Fruit fly (Drosophila melanogaster) whole organism, embryonic: ENCODE data around the gene pigs.

Source experiments
- BEAF-32 ChIP-seq: fragments of 200-800 bp; sonication (Bioruptor generic); optimal IDR thresholded peaks from 3 replicates; lab custom pipeline; 2017; ENCODE audit warnings: missing biosample characterization, missing genetic modification characterization, mild to moderate bottlenecking, moderate library complexity, missing genetic modification reagents
- Bdp1 ChIP-seq: fragments of 200-800 bp; sonication (Bioruptor generic); optimal IDR thresholded peaks from 3 replicates; lab custom pipeline; 2016; ENCODE audit warnings: missing biosample characterization, missing genetic modification characterization
- CG10267 ChIP-seq: fragments of 200-800 bp; sonication (Bioruptor generic); optimal IDR thresholded peaks from 2 replicates; lab custom pipeline; 2018; ENCODE audit warnings: missing biosample characterization, mild to moderate bottlenecking, missing genetic modification characterization, moderate library complexity
- CG11723 ChIP-seq: fragments of 200-800 bp; sonication (Bioruptor generic); optimal IDR thresholded peaks from 2 replicates; lab custom pipeline; 2017; ENCODE audit warnings: missing biosample characterization, mild to moderate bottlenecking, missing genetic modification characterization
- CG12659 ChIP-seq: fragments of 200-800 bp; sonication (Bioruptor generic); optimal IDR thresholded peaks from 3 replicates; lab custom pipeline; 2017; ENCODE audit warnings: mild to moderate bottlenecking, missing biosample characterization, missing genetic modification reagents, missing genetic modification characterization
- CG13424 ChIP-seq: fragments of 200-800 bp; sonication (Bioruptor generic); optimal IDR thresholded peaks from 2 replicates; lab custom pipeline; 2019; ENCODE audit warnings: missing biosample characterization, mild to moderate bottlenecking, missing genetic modification characterization, moderate library complexity
- CG15011 ChIP-seq: fragments of 200-800 bp; sonication (Bioruptor generic); optimal IDR thresholded peaks from 3 replicates; lab custom pipeline; 2018; ENCODE audit warnings: missing biosample characterization, mild to moderate bottlenecking, missing genetic modification characterization
- CG1529 ChIP-seq: fragments of 200-800 bp; sonication (Bioruptor generic); optimal IDR thresholded peaks from 3 replicates; lab custom pipeline; 2018; ENCODE audit warnings: missing biosample characterization, missing genetic modification characterization
- CG15601 ChIP-seq: fragments of 200-800 bp; sonication (Bioruptor generic); optimal IDR thresholded peaks from 3 replicates; lab custom pipeline; 2019; ENCODE audit warnings: missing biosample characterization, mild to moderate bottlenecking, missing genetic modification characterization, moderate library complexity
- CG2199 ChIP-seq: fragments of 200-800 bp; sonication (Bioruptor generic); IDR thresholded peaks from 3 replicates; pipeline ENCODE4 v1.3.6; 2022; ENCODE audit warnings: missing biosample characterization, missing genetic modification characterization
- CG4617 ChIP-seq: fragments of 200-800 bp; sonication (Bioruptor generic); optimal IDR thresholded peaks from 3 replicates; lab custom pipeline; 2016; ENCODE audit warnings: missing biosample characterization, missing genetic modification characterization, borderline replicate concordance
- CG4820 ChIP-seq: fragments of 200-800 bp; sonication (Bioruptor generic); optimal IDR thresholded peaks from 3 replicates; lab custom pipeline; 2016; ENCODE audit warnings: missing biosample characterization, missing genetic modification characterization
- CG6791 ChIP-seq: fragments of 200-800 bp; sonication (Bioruptor generic); IDR thresholded peaks from 3 replicates; pipeline ENCODE4 v1.3.6; 2022; ENCODE audit warnings: missing biosample characterization, missing genetic modification characterization; ENCODE audit not compliant: partially characterized antibody
- CG7963 ChIP-seq: fragments of 200-800 bp; sonication (Bioruptor generic); IDR thresholded peaks from 3 replicates; pipeline ENCODE4 v1.3.6; 2022; ENCODE audit warnings: missing biosample characterization, missing genetic modification characterization; ENCODE audit not compliant: partially characterized antibody
- CG8359 ChIP-seq: fragments of 200-800 bp; sonication (Bioruptor generic); optimal IDR thresholded peaks from 2 replicates; lab custom pipeline; 2017; ENCODE audit warnings: missing biosample characterization, mild to moderate bottlenecking, missing genetic modification characterization, borderline replicate concordance
- CG8388 ChIP-seq: fragments of 200-800 bp; sonication (Bioruptor generic); optimal IDR thresholded peaks from 2 replicates; lab custom pipeline; 2019; ENCODE audit warnings: missing biosample characterization, mild to moderate bottlenecking, missing genetic modification characterization, moderate library complexity
- CG8944 ChIP-seq: fragments of 200-800 bp; sonication (Bioruptor generic); optimal IDR thresholded peaks from 3 replicates; lab custom pipeline; 2016; ENCODE audit warnings: missing biosample characterization, missing genetic modification characterization
- Camta ChIP-seq: fragments of 200-800 bp; sonication (Bioruptor generic); optimal IDR thresholded peaks from 2 replicates; lab custom pipeline; 2016; ENCODE audit warnings: missing biosample characterization, missing genetic modification characterization
- Dfd ChIP-seq, 2 experiments: fragments of >200 bp; optimal IDR thresholded peaks; 2 replicates each; lab custom pipeline; 2017; ENCODE audit warnings: missing biosample characterization in 2 of 2, missing genetic modification characterization in 2 of 2
- Dip3 ChIP-seq: fragments of 200-800 bp; sonication (Bioruptor generic); optimal IDR thresholded peaks from 3 replicates; lab custom pipeline; 2016; ENCODE audit warnings: missing biosample characterization, missing genetic modification characterization
- Elba2 ChIP-seq: fragments of 200-800 bp; sonication (Bioruptor generic); optimal IDR thresholded peaks from 3 replicates; lab custom pipeline; 2016; ENCODE audit warnings: missing biosample characterization, missing genetic modification characterization
- Gsc ChIP-seq: fragments of 200-800 bp; sonication (Bioruptor generic); IDR thresholded peaks from 2 replicates; pipeline ENCODE4 v1.3.6; 2022; ENCODE audit warnings: missing biosample characterization, missing genetic modification characterization
- H2.0 ChIP-seq: fragments of 200-800 bp; sonication (Bioruptor generic); IDR thresholded peaks from 2 replicates; pipeline ENCODE4 v1.3.6; 2022; ENCODE audit warnings: missing biosample characterization, missing genetic modification characterization
- HLH3B ChIP-seq: fragments of 200-800 bp; sonication (Bioruptor generic); IDR thresholded peaks from 2 replicates; pipeline ENCODE4 v1.3.6; 2022; ENCODE audit warnings: missing biosample characterization, missing genetic modification characterization
- HLH4C ChIP-seq: fragments of 200-800 bp; sonication (Bioruptor generic); IDR thresholded peaks from 3 replicates; pipeline ENCODE4 v1.3.6; 2022; ENCODE audit warnings: missing biosample characterization, missing genetic modification characterization; ENCODE audit not compliant: partially characterized antibody
- HLH54F ChIP-seq: fragments of 200-800 bp; sonication (Bioruptor generic); optimal IDR thresholded peaks from 3 replicates; lab custom pipeline; 2016; ENCODE audit warnings: missing biosample characterization, missing genetic modification characterization
- HLHmδ ChIP-seq: fragments of 200-800 bp; sonication (Bioruptor generic); optimal IDR thresholded peaks from 2 replicates; lab custom pipeline; 2018; ENCODE audit warnings: missing biosample characterization, mild to moderate bottlenecking, missing genetic modification characterization, moderate library complexity
- HmgZ ChIP-seq: fragments of 200-800 bp; sonication (Bioruptor generic); optimal IDR thresholded peaks from 2 replicates; lab custom pipeline; 2018; ENCODE audit warnings: missing biosample characterization, mild to moderate bottlenecking, missing genetic modification characterization
- Hr78 ChIP-seq, 2 experiments: fragments of 200-800 bp in 1 of 2; fragments of >200 bp in 1 of 2; sonication (Bioruptor generic) in 1 of 2; optimal IDR thresholded peaks; 2 replicates each; lab custom pipeline; 2017 to 2019; ENCODE audit warnings: missing biosample characterization in 2 of 2, missing genetic modification characterization in 2 of 2, mild to moderate bottlenecking in 1 of 2, moderate library complexity in 1 of 2
- Myb ChIP-seq: fragments of 200-800 bp; sonication (Bioruptor generic); optimal IDR thresholded peaks from 2 replicates; lab custom pipeline; 2016; ENCODE audit warnings: missing biosample characterization, missing genetic modification characterization
- NC2β ChIP-seq: fragments of 200-800 bp; sonication (Bioruptor generic); optimal IDR thresholded peaks from 2 replicates; lab custom pipeline; 2016; ENCODE audit warnings: missing biosample characterization, missing genetic modification characterization
- NK7.1 ChIP-seq: fragments of 200-800 bp; sonication (Bioruptor generic); optimal IDR thresholded peaks from 3 replicates; lab custom pipeline; 2016; ENCODE audit warnings: missing biosample characterization, missing genetic modification characterization
- Optix ChIP-seq: fragments of 200-800 bp; sonication (Bioruptor generic); IDR thresholded peaks from 3 replicates; pipeline ENCODE4 v1.3.6; 2022; ENCODE audit warnings: missing biosample characterization, missing genetic modification characterization
- Rx ChIP-seq: fragments of 200-800 bp; sonication (Bioruptor generic); IDR thresholded peaks from 2 replicates; pipeline ENCODE4 v1.3.6; 2022; ENCODE audit warnings: missing biosample characterization, missing genetic modification characterization
- Scr ChIP-seq: fragments of 200-800 bp; sonication (Bioruptor generic); IDR thresholded peaks from 2 replicates; pipeline ENCODE4 v1.3.6; 2022; ENCODE audit warnings: missing biosample characterization, missing genetic modification characterization; ENCODE audit not compliant: partially characterized antibody
- croc ChIP-seq: fragments of 200-800 bp; sonication (Bioruptor generic); conservative IDR thresholded peaks from 3 replicates; pipeline ENCODE4 v1.3.6; 2022; ENCODE audit warnings: missing biosample characterization, missing genetic modification characterization
- da ChIP-seq: fragments of 200-800 bp; sonication (Bioruptor generic); optimal IDR thresholded peaks from 2 replicates; lab custom pipeline; 2016; ENCODE audit warnings: missing biosample characterization, missing genetic modification characterization
- dmrt11E ChIP-seq: fragments of 200-800 bp; sonication (Bioruptor generic); optimal IDR thresholded peaks from 3 replicates; lab custom pipeline; 2018; ENCODE audit warnings: missing biosample characterization, mild to moderate bottlenecking, missing genetic modification characterization, moderate library complexity
- gcm2 ChIP-seq: fragments of 200-800 bp; sonication (Bioruptor generic); optimal IDR thresholded peaks from 2 replicates; lab custom pipeline; 2016; ENCODE audit warnings: missing biosample characterization, missing genetic modification characterization
- gro ChIP-seq: fragments of 200-800 bp; sonication (Bioruptor generic); optimal IDR thresholded peaks from 2 replicates; lab custom pipeline; 2016; ENCODE audit warnings: missing biosample characterization, missing genetic modification characterization
- hkb ChIP-seq, 2 experiments: fragments of 200-800 bp in 1 of 2; fragments of >200 bp in 1 of 2; sonication (Bioruptor generic) in 1 of 2; IDR thresholded peaks in 1 of 2; optimal IDR thresholded peaks in 1 of 2; 2 replicates each; pipeline versions ENCODE4 v1.3.6 to Lab custom; 2017 to 2022; ENCODE audit warnings: missing biosample characterization in 1 of 2, missing genetic modification characterization in 1 of 2
- hth ChIP-seq: fragments of >200 bp; optimal IDR thresholded peaks from 2 replicates; lab custom pipeline; 2017; ENCODE audit warnings: inconsistent platforms
- nmo ChIP-seq: fragments of 200-800 bp; sonication (Bioruptor generic); optimal IDR thresholded peaks from 2 replicates; lab custom pipeline; 2018; ENCODE audit warnings: missing biosample characterization, mild to moderate bottlenecking, missing genetic modification characterization, moderate library complexity
- pan ChIP-seq, 4 experiments: fragments of >200 bp in 3 of 4; fragments of 200-800 bp in 1 of 4; sonication (Bioruptor generic) in 1 of 4; optimal IDR thresholded peaks in 3 of 4; IDR thresholded peaks in 1 of 4; 2 replicates each; pipeline versions ENCODE4 v1.3.6 to Lab custom; 2017 to 2022; ENCODE audit warnings: missing biosample characterization in 2 of 4, missing genetic modification characterization in 2 of 4, mixed read lengths in 1 of 4
- pfk ChIP-seq: fragments of 200-800 bp; sonication (Bioruptor generic); optimal IDR thresholded peaks from 2 replicates; lab custom pipeline; 2018; ENCODE audit warnings: missing biosample characterization, mild to moderate bottlenecking, missing genetic modification characterization, moderate library complexity
- sd ChIP-seq: fragments of 200-800 bp; sonication (Bioruptor generic); optimal IDR thresholded peaks from 3 replicates; lab custom pipeline; 2018; ENCODE audit warnings: missing biosample characterization, mild to moderate bottlenecking, missing genetic modification characterization, moderate library complexity
- seq ChIP-seq: fragments of 200-800 bp; sonication (Bioruptor generic); IDR thresholded peaks from 2 replicates; pipeline ENCODE4 v1.3.6; 2022; ENCODE audit warnings: missing biosample characterization, missing genetic modification characterization
- shn ChIP-seq: fragments of 200-800 bp; sonication (Bioruptor generic); optimal IDR thresholded peaks from 3 replicates; lab custom pipeline; 2016; ENCODE audit warnings: missing biosample characterization, missing genetic modification characterization
- sob ChIP-seq: fragments of 200-800 bp; sonication (Bioruptor generic); IDR thresholded peaks from 2 replicates; pipeline ENCODE4 v1.3.6; 2022; ENCODE audit warnings: missing biosample characterization, missing genetic modification characterization

Gene pigs

DNA sequence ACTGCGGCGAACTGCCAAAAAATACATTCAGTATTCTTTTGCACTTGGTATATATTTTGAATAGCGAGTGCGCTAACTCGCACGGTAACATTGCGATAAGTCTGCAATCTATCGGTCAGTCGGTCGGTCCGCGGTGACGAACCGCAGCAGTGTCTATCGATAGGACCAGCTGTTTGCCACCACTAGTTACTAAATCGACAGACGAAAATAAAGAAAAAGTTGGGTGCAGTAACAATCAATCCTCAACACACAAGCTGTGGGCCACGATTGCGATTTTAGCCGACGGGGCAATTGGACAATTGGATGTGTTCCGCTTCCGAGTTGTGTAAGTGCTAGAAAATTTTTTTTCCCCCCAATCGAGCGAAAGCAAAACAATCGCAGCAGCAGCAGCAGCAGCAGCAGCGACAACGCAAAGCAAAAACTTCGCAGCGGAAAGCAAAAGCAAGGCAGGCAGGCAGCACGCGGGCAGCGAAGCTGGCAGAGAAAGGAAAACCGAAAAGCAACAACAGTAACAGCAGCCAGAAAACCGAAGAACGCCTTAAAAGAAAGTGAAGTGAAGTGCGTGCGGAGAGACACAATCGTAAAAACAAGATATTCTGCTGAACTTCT is 9.1 kb upstream of the pigs start, which contains the start of gene Pat1 (continued):
- TF ChIP-seq pan (optimal IDR thresholded peaks at IDR 0.05; lab: Kevin White, UChicago) (no peak), pan (GFP tag; optimal IDR thresholded peaks at IDR 0.05 in 1 of 2, IDR thresholded peaks at IDR 0.05 in 1 of 2) (peak in 1 of 2 experiments; percentile 12), HLHmδ (no peak), Rx (no peak), shn (GFP tag; lab: Kevin White, UChicago) (no peak), CG8944 (GFP tag; lab: Kevin White, UChicago) (no peak), CG15601 (peak; percentile 27), HLH4C (peak; percentile 83), Optix (no peak), da (GFP tag; lab: Kevin White, UChicago) (no peak), croc (GFP tag; lab: Robert Waterston, UW) (no peak), NC2β (GFP tag; lab: Kevin White, UChicago) (peak; percentile 27), pfk (GFP tag; lab: Kevin White, UChicago) (no peak), CG7963 (GFP tag; lab: Robert Waterston, UW) (peak; percentile 82), Camta (peak; percentile 29), H2.0 (GFP tag; lab: Robert Waterston, UW) (no peak), Scr (peak; percentile 84), Myb (GFP tag; lab: Kevin White, UChicago) (peak; percentile 76), NK7.1 (no peak), CG8359 (GFP tag; lab: Kevin White, UChicago) (no peak), CG4617 (peak; percentile 76), hkb (optimal IDR thresholded peaks at IDR 0.05; lab: Kevin White, UChicago) (no peak), hkb (GFP tag; IDR thresholded peaks at IDR 0.05; lab: Robert Waterston, UW) (no peak), CG6791 (peak; percentile 95), Dfd (GFP tag; optimal IDR thresholded peaks at IDR 0.05; lab: Kevin White, UChicago) (no peak), HLH54F (GFP tag; lab: Kevin White, UChicago) (peak; percentile 5), CG12659 (peak; percentile 83), CG8388 (no peak), CG2199 (GFP tag; lab: Robert Waterston, UW) (0 out of 3 replicates have a peak, but pooled peaks have one; percentile 39), CG11723 (peak; percentile 58), Gsc (GFP tag; lab: Robert Waterston, UW) (no peak), CG1529 (GFP tag; lab: Kevin White, UChicago) (no peak), HmgZ (peak; percentile 66), BEAF-32 (GFP tag; lab: Kevin White, UChicago) (peak; percentile 90), CG10267 (tag; lab: Kevin White, UChicago) (peak; percentile 57), hth (no peak), HLH3B (GFP tag; lab: Robert Waterston, UW) (no peak), seq (GFP tag; lab: Robert Waterston, UW) (no peak), dmrt11E (no peak), CG13424 (tag; lab: Kevin White, UChicago) (no peak), Dip3 (GFP tag; lab: Kevin White, UChicago) (no peak), CG15011 (no peak), CG4820 (no peak), sd (tag; lab: Kevin White, UChicago) (no peak), gro (peak; percentile 39), Hr78 (GFP tag; optimal IDR thresholded peaks at IDR 0.05; lab: Kevin White, UChicago) (no peak), Bdp1 (GFP tag; lab: Kevin White, UChicago) (no peak), Elba2 (GFP tag; lab: Kevin White, UChicago) (peak; percentile 19), sob (GFP tag; lab: Robert Waterston, UW) (0 out of 2 replicates have a peak, but pooled peaks have one; percentile 29), nmo (GFP tag; lab: Kevin White, UChicago) (peak; percentile 38), gcm2 (GFP tag; lab: Kevin White, UChicago) (no peak)
